Worm (Caenorhabditis elegans) whole organism, midembryonic: Measurements from ENCODE around the gene oac-21.

Experiments
- flt-1 ChIP-seq: fragments of 200-800 bp; sonication (Bioruptor generic); IDR thresholded peaks from 2 replicates; pipeline ENCODE4 v1.3.6; 2022; ENCODE audit warnings: missing genetic modification characterization, missing compliant biosample characterization
- ztf-23 ChIP-seq: fragments of 200-800 bp; sonication (Bioruptor generic); IDR thresholded peaks from 2 replicates; pipeline ENCODE4 v1.3.6; 2022; ENCODE audit warnings: missing genetic modification reagents, missing genetic modification characterization, missing compliant biosample characterization

DNA sequence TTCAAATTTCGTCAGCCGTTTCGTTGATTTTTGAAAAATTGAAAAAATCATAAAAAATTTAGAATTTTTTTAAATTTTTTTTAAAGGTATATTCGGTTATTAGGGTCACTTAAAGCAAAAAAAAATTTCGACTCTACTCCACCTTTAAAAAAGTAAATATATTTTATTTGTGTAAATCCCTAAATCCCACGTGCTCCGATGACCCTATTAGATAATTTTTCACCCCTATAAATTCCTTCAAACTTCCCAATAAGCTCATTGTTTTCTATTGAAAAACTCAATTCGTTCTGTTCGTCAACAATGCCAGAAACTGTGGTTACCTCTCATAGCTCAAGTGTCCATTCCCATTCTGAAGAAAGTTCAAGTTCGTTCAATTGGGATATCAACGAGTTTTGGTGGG, 23.5 kb downstream of the oac-21 start, which contains the start of gene F56D6.20:
- TF ChIP-seq flt-1 (GFP tag; lab: Robert Waterston, UW) (no peak), ztf-23 (GFP tag; lab: Robert Waterston, UW) (no peak)
